Worm (Caenorhabditis elegans) whole organism, mixed stage, embryonic: ENCODE data around the gene F54F2.14.

Experiments used
- M03D4.4 ChIP-seq: sonication (generic microtip); optimal IDR thresholded peaks from 2 replicates; lab custom pipeline; 2017; ENCODE audit warnings: mild to moderate bottlenecking, missing genetic modification characterization, missing compliant biosample characterization
- bed-3 ChIP-seq: fragments of 200-800 bp; sonication (Bioruptor generic); optimal IDR thresholded peaks from 3 replicates; lab custom pipeline; 2018; ENCODE audit warnings: mild to moderate bottlenecking, missing genetic modification characterization, moderate library complexity, missing compliant biosample characterization
- blmp-1 ChIP-seq: fragments of 150-350 bp; optimal IDR thresholded peaks from 2 replicates; lab custom pipeline; 2014; ENCODE audit warnings: missing biosample characterization, missing genetic modification characterization
- ceh-39 ChIP-seq: fragments of 150-350 bp; optimal IDR thresholded peaks from 2 replicates; lab custom pipeline; 2014; ENCODE audit warnings: missing biosample characterization, missing genetic modification characterization
- ceh-43 ChIP-seq: fragments of 200-800 bp; sonication (Bioruptor generic); optimal IDR thresholded peaks from 2 replicates; lab custom pipeline; 2018; ENCODE audit warnings: mild to moderate bottlenecking, missing genetic modification characterization, moderate library complexity, missing compliant biosample characterization
- ceh-83 ChIP-seq: fragments of 200-800 bp; sonication (Bioruptor generic); optimal IDR thresholded peaks from 2 replicates; lab custom pipeline; 2018; ENCODE audit warnings: mild to moderate bottlenecking, missing genetic modification characterization, missing compliant biosample characterization
- ces-1 ChIP-seq: fragments of 150-350 bp; optimal IDR thresholded peaks from 2 replicates; lab custom pipeline; 2014; ENCODE audit warnings: missing biosample characterization, missing genetic modification reagents, missing genetic modification characterization
- drap-1 ChIP-seq: fragments of 200-800 bp; sonication (Bioruptor generic); optimal IDR thresholded peaks from 3 replicates; lab custom pipeline; 2018; ENCODE audit warnings: mild to moderate bottlenecking, missing genetic modification characterization, missing compliant biosample characterization
- elt-1 ChIP-seq: sonication (generic microtip); optimal IDR thresholded peaks from 2 replicates; lab custom pipeline; 2017; ENCODE audit warnings: missing genetic modification characterization, mild to moderate bottlenecking, missing compliant biosample characterization, antibody characterized with exemption, moderate library complexity, borderline replicate concordance; ENCODE audit not compliant: insufficient read depth
- elt-3 ChIP-seq: fragments of 150-350 bp; optimal IDR thresholded peaks from 2 replicates; lab custom pipeline; 2014; ENCODE audit warnings: missing biosample characterization, missing genetic modification characterization
- flh-1 ChIP-seq: fragments of 200-800 bp; sonication (Bioruptor generic); optimal IDR thresholded peaks from 2 replicates; lab custom pipeline; 2018; ENCODE audit warnings: mild to moderate bottlenecking, missing genetic modification characterization, moderate library complexity, missing compliant biosample characterization
- ham-2 ChIP-seq: fragments of 200-800 bp; sonication (Bioruptor generic); optimal IDR thresholded peaks from 2 replicates; lab custom pipeline; 2018; ENCODE audit warnings: mild to moderate bottlenecking, missing genetic modification characterization, missing compliant biosample characterization
- hlh-1 ChIP-seq: fragments of 150-350 bp; optimal IDR thresholded peaks from 2 replicates; lab custom pipeline; 2014; ENCODE audit warnings: missing biosample characterization, missing genetic modification reagents, missing genetic modification characterization
- lin-13 ChIP-seq: fragments of 150-350 bp; optimal IDR thresholded peaks from 2 replicates; lab custom pipeline; 2014; ENCODE audit warnings: missing biosample characterization, missing genetic modification characterization
- lin-32 ChIP-seq: fragments of 200-800 bp; sonication (Bioruptor generic); optimal IDR thresholded peaks from 2 replicates; lab custom pipeline; 2018; ENCODE audit warnings: mild to moderate bottlenecking, missing genetic modification characterization, missing compliant biosample characterization
- lsy-2 ChIP-seq: fragments of 150-350 bp; optimal IDR thresholded peaks from 2 replicates; lab custom pipeline; 2014; ENCODE audit warnings: missing biosample characterization, missing genetic modification characterization
- mep-1 ChIP-seq: fragments of 150-350 bp; optimal IDR thresholded peaks from 2 replicates; lab custom pipeline; 2017; ENCODE audit warnings: missing biosample characterization, missing genetic modification reagents, missing genetic modification characterization, inconsistent platforms
- mls-2 ChIP-seq: sonication (generic microtip); optimal IDR thresholded peaks from 2 replicates; lab custom pipeline; 2016; ENCODE audit warnings: mild to moderate bottlenecking, missing genetic modification characterization, moderate library complexity, missing compliant biosample characterization
- nhr-12 ChIP-seq: fragments of 150-350 bp; optimal IDR thresholded peaks from 2 replicates; lab custom pipeline; 2014; ENCODE audit warnings: missing biosample characterization, missing genetic modification characterization
- nhr-237 ChIP-seq: fragments of 150-350 bp; optimal IDR thresholded peaks from 2 replicates; lab custom pipeline; 2014; ENCODE audit warnings: missing biosample characterization, missing genetic modification characterization
- nhr-28 ChIP-seq: fragments of 150-350 bp; optimal IDR thresholded peaks from 2 replicates; lab custom pipeline; 2014; ENCODE audit warnings: missing biosample characterization, missing genetic modification characterization
- nhr-76 ChIP-seq: sonication (generic microtip); optimal IDR thresholded peaks from 2 replicates; lab custom pipeline; 2017; ENCODE audit warnings: missing biosample characterization, missing genetic modification characterization
- pha-4 ChIP-seq: fragments of 150-350 bp; optimal IDR thresholded peaks from 2 replicates; lab custom pipeline; 2018; ENCODE audit warnings: missing biosample characterization, missing genetic modification reagents, missing genetic modification characterization
- sem-2 ChIP-seq: fragments of 200-800 bp; sonication (Bioruptor generic); optimal IDR thresholded peaks from 2 replicates; lab custom pipeline; 2018; ENCODE audit warnings: mild to moderate bottlenecking, missing genetic modification characterization, missing compliant biosample characterization
- tbx-8 ChIP-seq: fragments of 200-800 bp; sonication (Bioruptor generic); optimal IDR thresholded peaks from 2 replicates; lab custom pipeline; 2018; ENCODE audit warnings: mild to moderate bottlenecking, missing genetic modification characterization, moderate library complexity, missing compliant biosample characterization
- unc-120 ChIP-seq: sonication (generic microtip); optimal IDR thresholded peaks from 2 replicates; lab custom pipeline; 2017; ENCODE audit warnings: missing genetic modification characterization, missing compliant biosample characterization; ENCODE audit not compliant: poor library complexity, severe bottlenecking
- unc-62 ChIP-seq: fragments of 150-350 bp; optimal IDR thresholded peaks from 2 replicates; lab custom pipeline; 2014; ENCODE audit warnings: missing biosample characterization, missing genetic modification reagents, missing genetic modification characterization
- zip-8 ChIP-seq: fragments of 150-350 bp; optimal IDR thresholded peaks from 2 replicates; lab custom pipeline; 2014; ENCODE audit warnings: missing biosample characterization, missing genetic modification characterization
- ztf-11 ChIP-seq: fragments of 150-350 bp; optimal IDR thresholded peaks from 2 replicates; lab custom pipeline; 2014; ENCODE audit warnings: missing biosample characterization, missing genetic modification characterization

The F54F2.14 gene

DNA sequence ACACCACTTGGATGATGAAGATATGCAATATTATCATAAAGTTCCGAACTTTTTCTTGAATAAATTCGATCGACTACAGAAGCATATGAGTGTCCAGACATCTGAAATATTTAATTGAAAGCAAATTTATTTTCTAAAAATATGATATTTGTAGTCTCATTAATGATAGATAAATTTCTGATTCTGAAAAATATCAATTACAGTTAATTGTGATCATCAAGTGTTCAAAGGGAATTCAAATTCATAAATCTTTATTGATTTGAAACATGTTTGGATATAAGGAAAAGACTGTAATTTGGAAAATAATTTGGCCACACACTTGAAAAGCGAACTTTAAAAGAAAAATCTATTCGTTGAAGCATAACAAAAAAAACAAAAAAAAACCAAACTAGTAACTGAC, 15.9 kb downstream of the F54F2.14 start, which contains the start of gene F54F2.7:
Gene F54F2.7 (minus strand): TSS at position 101 of the 400 bp plus-strand sequence.
- TF ChIP-seq zip-8 (tag; lab: Kevin White, UChicago) (no peak), elt-3 (tag; lab: Kevin White, UChicago) (no peak), drap-1 (no peak), ceh-83 (GFP tag; lab: Kevin White, UChicago) (no peak)

DNA sequence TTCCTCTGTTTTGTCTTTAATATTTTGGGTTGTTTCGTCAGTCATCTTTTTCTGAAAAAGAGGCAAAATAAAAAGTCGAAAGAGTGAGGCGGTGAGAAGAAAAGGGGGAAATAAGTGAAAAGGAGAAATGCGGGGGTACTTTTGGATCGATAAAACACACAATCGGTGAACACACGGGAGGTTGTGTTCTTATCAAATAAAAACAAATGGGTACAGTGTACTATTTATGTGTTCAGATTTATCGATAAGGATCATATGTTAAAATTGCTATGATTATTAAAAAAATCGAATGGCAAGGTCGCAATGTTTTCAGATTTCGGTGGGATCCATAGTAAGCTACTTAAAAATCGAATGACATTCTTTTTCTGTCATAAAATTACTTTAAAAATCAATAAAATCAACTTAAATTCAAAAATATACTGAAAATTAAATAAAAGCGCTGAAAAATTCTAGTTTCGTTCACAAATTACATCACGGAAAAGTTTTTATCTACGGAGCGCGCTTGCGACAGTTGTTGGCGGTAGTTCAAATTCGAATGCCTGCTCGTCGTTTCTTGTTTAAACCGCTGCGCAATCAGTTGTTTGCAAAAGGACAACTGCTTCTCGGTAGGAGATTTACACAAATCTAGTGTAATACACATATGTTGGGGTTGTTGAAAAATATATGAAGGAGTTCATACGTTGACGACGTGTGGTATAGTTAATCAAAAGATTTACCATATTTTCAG, 18.1 kb downstream of the F54F2.14 start, which contains the start of gene prx-19:
Gene prx-19 (minus strand): TSS at position 51 of the 727 bp plus-strand sequence.
- no peak for TF ChIP-seq lin-32 (GFP tag; lab: Kevin White, UChicago)
- TF ChIP-seq ces-1 (GFP tag; lab: Kevin White, UChicago) = peak; percentile 88
- no peak for TF ChIP-seq nhr-28
- TF ChIP-seq ceh-39 (tag; lab: Kevin White, UChicago) = no peak
- no peak for TF ChIP-seq mls-2 (tag; lab: Kevin White, UChicago)
- TF ChIP-seq unc-62 = no peak
- no peak for TF ChIP-seq ham-2 (GFP tag; lab: Kevin White, UChicago)
- no peak for TF ChIP-seq nhr-12 (tag; lab: Kevin White, UChicago)
- TF ChIP-seq ceh-43 (GFP tag; lab: Kevin White, UChicago) = no peak
- peak; percentile 62 for TF ChIP-seq pha-4 (tag; lab: Kevin White, UChicago)
- TF ChIP-seq M03D4.4 (tag; lab: Kevin White, UChicago) = no peak
- no peak for TF ChIP-seq bed-3 (GFP tag; lab: Kevin White, UChicago)
- peak; percentile 98 for TF ChIP-seq hlh-1 (tag; lab: Kevin White, UChicago)
- TF ChIP-seq nhr-76 = no peak
- no peak for TF ChIP-seq ceh-83 (GFP tag; lab: Kevin White, UChicago)
- TF ChIP-seq mep-1 = peak; percentile 77
- TF ChIP-seq lin-13 (tag; lab: Kevin White, UChicago) = no peak
- peak; percentile 66 for TF ChIP-seq lsy-2 (tag; lab: Kevin White, UChicago)
- peak; percentile 63 for TF ChIP-seq nhr-237 (tag; lab: Kevin White, UChicago)
- no peak for TF ChIP-seq sem-2 (GFP tag; lab: Kevin White, UChicago)
- TF ChIP-seq zip-8 (tag; lab: Kevin White, UChicago) = no peak
- TF ChIP-seq flh-1 (GFP tag; lab: Kevin White, UChicago) = no peak
- no peak for TF ChIP-seq elt-1 (tag; lab: Kevin White, UChicago)
- TF ChIP-seq ztf-11 (tag; lab: Kevin White, UChicago) = no peak
- TF ChIP-seq tbx-8 = no peak

DNA sequence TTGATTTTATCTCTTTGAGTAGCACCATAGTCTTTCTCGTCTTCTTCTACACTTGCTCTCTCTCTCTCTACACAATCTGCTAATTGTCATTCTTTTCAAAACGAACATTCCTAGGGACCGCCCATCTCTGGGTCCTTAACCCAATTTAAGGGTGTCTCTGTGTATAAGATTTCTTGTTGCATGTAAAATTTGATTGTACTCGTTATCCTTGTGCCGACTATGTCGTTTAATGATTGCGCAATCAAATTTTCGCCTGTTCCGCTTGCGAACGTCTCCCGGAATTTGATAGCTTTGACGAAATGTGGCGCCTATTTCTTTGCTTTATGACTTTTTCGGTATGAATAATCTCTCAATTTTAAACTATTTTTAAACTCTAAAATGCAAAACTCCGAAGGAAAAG, 19.8 kb downstream of the F54F2.14 start:
- TF ChIP-seq ces-1 (GFP tag; lab: Kevin White, UChicago) (peak; percentile 98), zip-8 (tag; lab: Kevin White, UChicago) (peak; percentile 76), lsy-2 (tag; lab: Kevin White, UChicago) (no peak)

- TF ChIP-seq ces-1 (GFP tag; lab: Kevin White, UChicago) (no peak), hlh-1 (tag; lab: Kevin White, UChicago) (peak; percentile 90), drap-1 (no peak), zip-8 (tag; lab: Kevin White, UChicago) (no peak), blmp-1 (tag; lab: Kevin White, UChicago) (no peak), unc-120 (peak; percentile 74), ceh-83 (GFP tag; lab: Kevin White, UChicago) (no peak), flh-1 (GFP tag; lab: Kevin White, UChicago) (no peak), unc-62 (peak; percentile 37), tbx-8 (no peak), mls-2 (tag; lab: Kevin White, UChicago) (no peak), lsy-2 (tag; lab: Kevin White, UChicago) (no peak)
Observed at ce11 chrIII:8815699-8816098, 24.4 kb downstream of the F54F2.14 start.

ce11 chrIII:8818599-8818998, 27.3 kb downstream of the F54F2.14 start, which contains the start of gene pat-2:
Gene pat-2, plus strand, starts transcription at chrIII:8818899.
- TF ChIP-seq lsy-2 (tag; lab: Kevin White, UChicago) = no peak
- no peak for TF ChIP-seq unc-120
